Fruit fly (Drosophila melanogaster): ENCODE data around the gene tkv.

DNA sequence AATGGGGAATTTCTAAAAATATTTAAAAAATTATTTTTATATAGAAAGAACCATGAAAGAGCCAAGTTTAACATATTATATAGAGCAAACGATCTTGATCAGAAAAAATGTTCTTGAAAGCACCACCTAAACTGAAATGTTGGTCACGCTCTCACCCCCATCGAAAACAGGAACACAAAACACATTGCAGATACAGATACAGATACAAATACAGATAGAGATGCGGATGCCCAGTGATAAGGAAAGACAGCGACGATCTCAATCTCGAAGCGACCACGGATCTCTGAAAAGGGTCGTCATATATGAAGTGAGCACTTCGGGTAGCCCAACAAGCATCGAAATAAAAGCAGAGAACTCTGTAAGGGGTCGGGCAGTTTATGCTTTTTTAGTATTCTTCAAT lies 23.8 kb downstream of the tkv start:
- no peak for TF ChIP-seq CG8478 (optimal IDR thresholded peaks at IDR 0.05)
- TF ChIP-seq CG10267 (tag; optimal IDR thresholded peaks at IDR 0.05) = no peak
